Worm (Caenorhabditis elegans) whole organism, young adult: ENCODE data around the gene acr-24.

Experiments used
- C17E4.6 ChIP-seq: fragments of 200-800 bp; sonication (Bioruptor generic); IDR thresholded peaks from 2 replicates; pipeline ENCODE4 v1.3.6; 2022; ENCODE audit warnings: missing genetic modification reagents, missing genetic modification characterization, missing compliant biosample characterization
- D2030.7 ChIP-seq: fragments of 200-800 bp; sonication (Bioruptor generic); IDR thresholded peaks from 2 replicates; pipeline ENCODE4 v1.3.6; 2022; ENCODE audit warnings: missing genetic modification reagents, missing genetic modification characterization, missing compliant biosample characterization
- aptf-2 ChIP-seq: fragments of 200-800 bp; sonication (Bioruptor generic); conservative IDR thresholded peaks from 2 replicates; pipeline ENCODE4 v1.3.6; 2022; ENCODE audit warnings: missing genetic modification reagents, missing genetic modification characterization, missing compliant biosample characterization
- ceh-40 ChIP-seq: fragments of 200-800 bp; sonication (Bioruptor generic); IDR thresholded peaks from 2 replicates; pipeline ENCODE4 v1.3.6; 2022; ENCODE audit warnings: missing genetic modification characterization, missing compliant biosample characterization
- him-1 ChIP-seq: sonication (generic microtip); optimal IDR thresholded peaks from 2 replicates; lab custom pipeline; 2016; ENCODE audit warnings: missing genotype, missing genetic modification reagents, missing genetic modification characterization, missing compliant biosample characterization
- lsy-27 ChIP-seq: sonication (generic microtip); optimal IDR thresholded peaks from 2 replicates; lab custom pipeline; 2017; ENCODE audit warnings: missing genetic modification characterization, mild to moderate bottlenecking, missing compliant biosample characterization, antibody characterized with exemption, missing genotype, borderline replicate concordance; ENCODE audit not compliant: insufficient read depth
- nhr-179 ChIP-seq: sonication (generic microtip); optimal IDR thresholded peaks from 2 replicates; lab custom pipeline; 2016; ENCODE audit warnings: mild to moderate bottlenecking, missing genetic modification characterization, missing compliant biosample characterization
- ztf-6 ChIP-seq: fragments of 200-800 bp; sonication (Bioruptor generic); IDR thresholded peaks from 2 replicates; pipeline ENCODE4 v1.3.6; 2022; ENCODE audit warnings: missing genetic modification reagents, missing genetic modification characterization, missing compliant biosample characterization

ce11 chrIV:15523700-15524099, 26.3 kb downstream of the acr-24 start:
- TF ChIP-seq C17E4.6 (GFP tag; lab: Robert Waterston, UW) (no peak), aptf-2 (GFP tag; lab: Robert Waterston, UW) (no peak), nhr-179 (tag; lab: Kevin White, UChicago) (no peak), lsy-27 (tag; lab: Kevin White, UChicago) (no peak), him-1 (no peak), D2030.7 (GFP tag; lab: Robert Waterston, UW) (no peak), ztf-6 (GFP tag; lab: Robert Waterston, UW) (no peak), ceh-40 (GFP tag; lab: Robert Waterston, UW) (no peak)
